Fruit fly (Drosophila melanogaster) whole organism, embryonic: Measurements from ENCODE around the gene MED22.

Source experiments
- Atf-2 ChIP-seq: fragments of 200-800 bp; sonication (Bioruptor generic); optimal IDR thresholded peaks from 2 replicates; lab custom pipeline; 2016; ENCODE audit warnings: missing biosample characterization, missing genetic modification characterization
- BtbVII ChIP-seq: fragments of 200-800 bp; sonication (Bioruptor generic); optimal IDR thresholded peaks from 3 replicates; lab custom pipeline; 2017; ENCODE audit warnings: missing biosample characterization, mild to moderate bottlenecking, missing genetic modification characterization
- CG11560 ChIP-seq: fragments of 200-800 bp; sonication (Bioruptor generic); IDR thresholded peaks from 3 replicates; pipeline ENCODE4 v1.3.6; 2022; ENCODE audit warnings: missing biosample characterization, missing genetic modification characterization
- CG11723 ChIP-seq: fragments of 200-800 bp; sonication (Bioruptor generic); optimal IDR thresholded peaks from 2 replicates; lab custom pipeline; 2017; ENCODE audit warnings: missing biosample characterization, mild to moderate bottlenecking, missing genetic modification characterization
- CG12155 ChIP-seq: fragments of 200-800 bp; sonication (Bioruptor generic); optimal IDR thresholded peaks from 3 replicates; lab custom pipeline; 2016; ENCODE audit warnings: missing biosample characterization, missing genetic modification characterization
- CG12299 ChIP-seq: fragments of 200-800 bp; sonication (Bioruptor generic); optimal IDR thresholded peaks from 2 replicates; lab custom pipeline; 2018; ENCODE audit warnings: missing biosample characterization, mild to moderate bottlenecking, missing genetic modification characterization
- CG13287 ChIP-seq: fragments of 200-800 bp; sonication (Bioruptor generic); IDR thresholded peaks from 2 replicates; pipeline ENCODE4 v1.3.6; 2022; ENCODE audit warnings: missing biosample characterization, missing genetic modification characterization; ENCODE audit not compliant: partially characterized antibody
- CG1529 ChIP-seq: fragments of 200-800 bp; sonication (Bioruptor generic); optimal IDR thresholded peaks from 3 replicates; lab custom pipeline; 2018; ENCODE audit warnings: missing biosample characterization, missing genetic modification characterization
- CG1603 ChIP-seq: fragments of 200-800 bp; sonication (Bioruptor generic); optimal IDR thresholded peaks from 2 replicates; lab custom pipeline; 2019; ENCODE audit warnings: missing biosample characterization, mild to moderate bottlenecking, missing genetic modification characterization, moderate library complexity
- CG16779 ChIP-seq: fragments of 200-800 bp; sonication (Bioruptor generic); IDR thresholded peaks from 2 replicates; pipeline ENCODE4 v1.3.6; 2022; ENCODE audit warnings: missing biosample characterization, missing genetic modification characterization
- CG18476 ChIP-seq: fragments of 200-800 bp; sonication (Bioruptor generic); optimal IDR thresholded peaks from 2 replicates; lab custom pipeline; 2016; ENCODE audit warnings: missing biosample characterization, mild to moderate bottlenecking, missing genetic modification characterization
- CG2889 ChIP-seq: fragments of 200-800 bp; sonication (Bioruptor generic); IDR thresholded peaks from 3 replicates; pipeline ENCODE4 v1.3.6; 2022; ENCODE audit warnings: missing biosample characterization, missing genetic modification characterization
- CG30431 ChIP-seq: fragments of 200-800 bp; sonication (Bioruptor generic); optimal IDR thresholded peaks from 2 replicates; lab custom pipeline; 2017; ENCODE audit warnings: missing biosample characterization, missing genetic modification characterization
- CG32532 ChIP-seq: fragments of 200-800 bp; sonication (Bioruptor generic); IDR thresholded peaks from 2 replicates; pipeline ENCODE4 v1.3.6; 2022; ENCODE audit warnings: missing biosample characterization, missing genetic modification characterization
- CG32767 ChIP-seq: fragments of 200-800 bp; sonication (Bioruptor generic); IDR thresholded peaks from 2 replicates; pipeline ENCODE4 v1.3.6; 2022; ENCODE audit warnings: missing biosample characterization, missing genetic modification characterization
- CG3281 ChIP-seq: fragments of 200-800 bp; sonication (Bioruptor generic); optimal IDR thresholded peaks from 3 replicates; lab custom pipeline; 2017; ENCODE audit warnings: missing biosample characterization, mild to moderate bottlenecking, missing genetic modification characterization
- CG34224 ChIP-seq: fragments of 200-800 bp; sonication (Bioruptor generic); IDR thresholded peaks from 3 replicates; pipeline ENCODE4 v1.3.6; 2022; ENCODE audit warnings: missing biosample characterization, missing genetic modification characterization; ENCODE audit not compliant: partially characterized antibody
- CG4360 ChIP-seq: fragments of 200-800 bp; sonication (Bioruptor generic); IDR thresholded peaks from 2 replicates; pipeline ENCODE4 v1.3.6; 2022; ENCODE audit warnings: missing biosample characterization, missing genetic modification characterization
- CG6791 ChIP-seq: fragments of 200-800 bp; sonication (Bioruptor generic); IDR thresholded peaks from 3 replicates; pipeline ENCODE4 v1.3.6; 2022; ENCODE audit warnings: missing biosample characterization, missing genetic modification characterization; ENCODE audit not compliant: partially characterized antibody
- CG6813 ChIP-seq: fragments of 200-800 bp; sonication (Bioruptor generic); optimal IDR thresholded peaks from 2 replicates; lab custom pipeline; 2017; ENCODE audit warnings: missing biosample characterization, missing genetic modification characterization, mild to moderate bottlenecking, moderate library complexity, missing genetic modification reagents
- CG8089 ChIP-seq: fragments of 200-800 bp; sonication (Bioruptor generic); optimal IDR thresholded peaks from 3 replicates; lab custom pipeline; 2016; ENCODE audit warnings: missing biosample characterization, missing genetic modification characterization
- CG8478 ChIP-seq: fragments of >200 bp; optimal IDR thresholded peaks from 2 replicates; lab custom pipeline; 2018
- CG9437 ChIP-seq: fragments of 200-800 bp; sonication (Bioruptor generic); optimal IDR thresholded peaks from 2 replicates; lab custom pipeline; 2018; ENCODE audit warnings: missing biosample characterization, mild to moderate bottlenecking, missing genetic modification characterization
- CG9609 ChIP-seq: fragments of 200-800 bp; sonication (Bioruptor generic); optimal IDR thresholded peaks from 3 replicates; lab custom pipeline; 2016; ENCODE audit warnings: missing biosample characterization, missing genetic modification characterization
- CoRest ChIP-seq: fragments of 200-800 bp; sonication (Bioruptor generic); optimal IDR thresholded peaks from 3 replicates; lab custom pipeline; 2018; ENCODE audit warnings: missing biosample characterization, mild to moderate bottlenecking, missing genetic modification characterization, moderate library complexity
- Ets97D ChIP-seq: fragments of 200-800 bp; sonication (Bioruptor generic); optimal IDR thresholded peaks from 3 replicates; lab custom pipeline; 2016; ENCODE audit warnings: missing biosample characterization, missing genetic modification characterization
- GATAe ChIP-seq: fragments of 200-800 bp; sonication (Bioruptor generic); conservative IDR thresholded peaks from 2 replicates; pipeline ENCODE4 v1.3.6; 2022; ENCODE audit warnings: missing biosample characterization, missing genetic modification characterization
- H15 ChIP-seq: fragments of 200-800 bp; sonication (Bioruptor generic); IDR thresholded peaks from 3 replicates; pipeline ENCODE4 v1.3.6; 2022; ENCODE audit warnings: missing biosample characterization, missing genetic modification characterization
- HHEX ChIP-seq: fragments of 200-800 bp; sonication (Bioruptor generic); optimal IDR thresholded peaks from 3 replicates; lab custom pipeline; 2017; ENCODE audit warnings: missing biosample characterization, mild to moderate bottlenecking, missing genetic modification characterization, missing genetic modification reagents
- HmgZ ChIP-seq: fragments of 200-800 bp; sonication (Bioruptor generic); optimal IDR thresholded peaks from 2 replicates; lab custom pipeline; 2018; ENCODE audit warnings: missing biosample characterization, mild to moderate bottlenecking, missing genetic modification characterization
- Hr78 ChIP-seq, 2 experiments: fragments of 200-800 bp in 1 of 2; fragments of >200 bp in 1 of 2; sonication (Bioruptor generic) in 1 of 2; optimal IDR thresholded peaks; 2 replicates each; lab custom pipeline; 2017 to 2019; ENCODE audit warnings: missing biosample characterization in 2 of 2, missing genetic modification characterization in 2 of 2, mild to moderate bottlenecking in 1 of 2, moderate library complexity in 1 of 2
- MESR4 ChIP-seq: fragments of 200-800 bp; sonication (Bioruptor generic); optimal IDR thresholded peaks from 2 replicates; lab custom pipeline; 2018; ENCODE audit warnings: missing biosample characterization, mild to moderate bottlenecking, missing genetic modification characterization, moderate library complexity
- Mes4 ChIP-seq: fragments of 200-800 bp; sonication (Bioruptor generic); optimal IDR thresholded peaks from 2 replicates; lab custom pipeline; 2016; ENCODE audit warnings: missing biosample characterization, missing genetic modification characterization
- Oli ChIP-seq: fragments of 200-800 bp; sonication (Bioruptor generic); optimal IDR thresholded peaks from 2 replicates; lab custom pipeline; 2018; ENCODE audit warnings: missing biosample characterization, mild to moderate bottlenecking, missing genetic modification characterization, moderate library complexity
- Sry-δ ChIP-seq: fragments of 200-800 bp; sonication (Bioruptor generic); optimal IDR thresholded peaks from 2 replicates; lab custom pipeline; 2016; ENCODE audit warnings: missing biosample characterization, missing genetic modification characterization
- YL-1 ChIP-seq: fragments of 200-800 bp; sonication (Bioruptor generic); optimal IDR thresholded peaks from 3 replicates; lab custom pipeline; 2017; ENCODE audit warnings: missing biosample characterization, mild to moderate bottlenecking, missing genetic modification characterization
- cad ChIP-seq: fragments of >200 bp; optimal IDR thresholded peaks from 2 replicates; lab custom pipeline; 2017; ENCODE audit warnings: missing biosample characterization, missing genetic modification characterization
- crp ChIP-seq, 2 experiments: fragments of 200-800 bp; sonication (Bioruptor generic); optimal IDR thresholded peaks; 2 replicates in 1 of 2; 3 replicates in 1 of 2; lab custom pipeline; 2017; ENCODE audit warnings: missing biosample characterization in 2 of 2, missing genetic modification characterization in 2 of 2, mild to moderate bottlenecking in 1 of 2, moderate library complexity in 1 of 2
- dpn ChIP-seq, 2 experiments: fragments of 200-800 bp; sonication (Bioruptor generic); optimal IDR thresholded peaks; 3 replicates each; lab custom pipeline; 2016; ENCODE audit warnings: missing biosample characterization in 2 of 2, missing genetic modification characterization in 2 of 2
- inv ChIP-seq: fragments of 200-800 bp; sonication (Bioruptor generic); IDR thresholded peaks from 2 replicates; pipeline ENCODE4 v1.3.6; 2022; ENCODE audit warnings: missing biosample characterization, missing genetic modification characterization; ENCODE audit not compliant: partially characterized antibody
- kni ChIP-seq: fragments of 200-800 bp; sonication (Bioruptor generic); optimal IDR thresholded peaks from 3 replicates; lab custom pipeline; 2017; ENCODE audit warnings: mild to moderate bottlenecking, missing biosample characterization, missing genetic modification reagents, missing genetic modification characterization
- lilli ChIP-seq: fragments of 200-800 bp; sonication (Bioruptor generic); optimal IDR thresholded peaks from 3 replicates; lab custom pipeline; 2016; ENCODE audit warnings: missing biosample characterization, missing genetic modification characterization
- otp ChIP-seq: fragments of 200-800 bp; sonication (Bioruptor generic); IDR thresholded peaks from 3 replicates; pipeline ENCODE4, ENCODE4 v1.3.6; 2022; ENCODE audit warnings: missing biosample characterization, missing genetic modification characterization
- p53 ChIP-seq: fragments of 200-800 bp; sonication (Bioruptor generic); optimal IDR thresholded peaks from 2 replicates; lab custom pipeline; 2016; ENCODE audit warnings: missing biosample characterization, missing genetic modification characterization
- pfk ChIP-seq: fragments of 200-800 bp; sonication (Bioruptor generic); optimal IDR thresholded peaks from 2 replicates; lab custom pipeline; 2018; ENCODE audit warnings: missing biosample characterization, mild to moderate bottlenecking, missing genetic modification characterization, moderate library complexity
- prd ChIP-seq, 3 experiments: fragments of >200 bp in 2 of 3; fragments of 200-800 bp in 1 of 3; sonication (Bioruptor generic) in 1 of 3; optimal IDR thresholded peaks in 2 of 3; IDR thresholded peaks in 1 of 3; 2 replicates in 2 of 3; 3 replicates in 1 of 3; pipeline versions ENCODE4 v1.3.6 to Lab custom; 2017 to 2022; ENCODE audit warnings: missing biosample characterization in 1 of 3, missing genetic modification characterization in 1 of 3
- pzg ChIP-seq: fragments of 200-800 bp; sonication (Bioruptor generic); optimal IDR thresholded peaks from 3 replicates; lab custom pipeline; 2018; ENCODE audit warnings: missing biosample characterization, mild to moderate bottlenecking, missing genetic modification characterization, moderate library complexity
- sc ChIP-seq, 3 experiments: fragments of >200 bp in 2 of 3; fragments of 200-800 bp in 1 of 3; sonication (Bioruptor generic) in 1 of 3; optimal IDR thresholded peaks; 2 replicates in 2 of 3; 3 replicates in 1 of 3; lab custom pipeline; 2017; ENCODE audit warnings: mild to moderate bottlenecking in 1 of 3, missing biosample characterization in 1 of 3, missing genetic modification characterization in 1 of 3, missing genetic modification reagents in 1 of 3
- sens ChIP-seq: fragments of 200-800 bp; sonication (Bioruptor generic); peaks from one replicate; lab custom pipeline; 2016; ENCODE audit warnings: missing biosample characterization, missing genetic modification characterization

Gene MED22

dm6 chrX:940580-941184 is 12.7 kb downstream of the MED22 start, which contains the start of the genes CG3704 and mus81 (continued):
- TF ChIP-seq sc (optimal IDR thresholded peaks at IDR 0.05; lab: Kevin White, UChicago), result no peak
- no peak for TF ChIP-seq sc (GFP tag; optimal IDR thresholded peaks at IDR 0.05; lab: Kevin White, UChicago)
- TF ChIP-seq CG13287 (GFP tag; lab: Robert Waterston, UW), result peak; percentile 72
- peak; percentile 62 for TF ChIP-seq pzg (GFP tag; lab: Kevin White, UChicago)
- no peak for TF ChIP-seq CG3281 (GFP tag; lab: Kevin White, UChicago)
- TF ChIP-seq cad (GFP tag; lab: Kevin White, UChicago), result no peak
- no peak for TF ChIP-seq CG8089
- peak; percentile 46 for TF ChIP-seq HmgZ (tag; lab: Kevin White, UChicago)
- no peak for TF ChIP-seq CG8478 (lab: Kevin White, UChicago)
- peak; percentile 16 for TF ChIP-seq MESR4
- peak; percentile 35; the same call in 1 of the 2 replicates for TF ChIP-seq inv (GFP tag; lab: Robert Waterston, UW)
- no peak for TF ChIP-seq CG11560 (tag; lab: Robert Waterston, UW)
- no peak for TF ChIP-seq CG32532 (GFP tag; lab: Robert Waterston, UW)
- TF ChIP-seq Atf-2, result no peak
- no peak for TF ChIP-seq CG1529 (GFP tag; lab: Kevin White, UChicago)
- TF ChIP-seq CG12299 (tag; lab: Kevin White, UChicago), result no peak
- TF ChIP-seq CoRest, result peak; percentile 33
- TF ChIP-seq kni (GFP tag; lab: Kevin White, UChicago), result no peak
- no peak for TF ChIP-seq Ets97D (GFP tag; lab: Kevin White, UChicago)
- no peak for TF ChIP-seq Hr78 (GFP tag; optimal IDR thresholded peaks at IDR 0.05; lab: Kevin White, UChicago)
- TF ChIP-seq sens (GFP tag; lab: Kevin White, UChicago), result peak; percentile 36
- TF ChIP-seq CG1603, result peak; percentile 29
- TF ChIP-seq crp (GFP tag; optimal IDR thresholded peaks at IDR 0.05; lab: Kevin White, UChicago), result peak in 1 of 2 experiments; percentile 79
- TF ChIP-seq otp (GFP tag; lab: Robert Waterston, UW), result no peak
- TF ChIP-seq CG18476 (GFP tag; lab: Kevin White, UChicago), result no peak
- no peak for TF ChIP-seq p53 (GFP tag; lab: Kevin White, UChicago)
- no peak for TF ChIP-seq Oli
- TF ChIP-seq pfk, result no peak
- no peak for TF ChIP-seq lilli (GFP tag; lab: Kevin White, UChicago)
- no peak for TF ChIP-seq Mes4 (GFP tag; lab: Kevin White, UChicago)
- no peak for TF ChIP-seq CG32767 (GFP tag; lab: Robert Waterston, UW)
- TF ChIP-seq Sry-δ (GFP tag; lab: Kevin White, UChicago), result peak; percentile 86
- no peak for TF ChIP-seq CG6813 (GFP tag; lab: Kevin White, UChicago)
- TF ChIP-seq CG12155 (GFP tag; lab: Kevin White, UChicago), result no peak
- 0 out of 3 replicates have a peak, but pooled peaks have one; percentile 40 for TF ChIP-seq CG34224 (GFP tag; lab: Robert Waterston, UW)
- TF ChIP-seq CG16779, result no peak
- TF ChIP-seq CG11723 (GFP tag; lab: Kevin White, UChicago), result no peak
- no peak for TF ChIP-seq CG9437 (GFP tag; lab: Kevin White, UChicago)
- TF ChIP-seq CG9609 (GFP tag; lab: Kevin White, UChicago), result no peak
- TF ChIP-seq H15 (GFP tag; lab: Robert Waterston, UW), result no peak
- no peak for TF ChIP-seq GATAe (GFP tag; lab: Robert Waterston, UW)
- TF ChIP-seq HHEX (GFP tag; lab: Kevin White, UChicago), result no peak
- 0 out of 3 replicates have a peak, but pooled peaks have one; percentile 15 for TF ChIP-seq CG6791 (GFP tag; lab: Robert Waterston, UW)
- no peak for TF ChIP-seq BtbVII
- TF ChIP-seq CG2889 (GFP tag; lab: Robert Waterston, UW), result no peak
- no peak for TF ChIP-seq CG4360 (GFP tag; lab: Robert Waterston, UW)
- TF ChIP-seq dpn (GFP tag; optimal IDR thresholded peaks at IDR 0.05; lab: Kevin White, UChicago), result no peak
- TF ChIP-seq CG30431 (GFP tag; lab: Kevin White, UChicago), result no peak
- TF ChIP-seq prd (optimal IDR thresholded peaks at IDR 0.05; lab: Kevin White, UChicago), result no peak
- no peak for TF ChIP-seq prd (GFP tag; IDR thresholded peaks at IDR 0.05; lab: Robert Waterston, UW)
- TF ChIP-seq YL-1 (GFP tag; lab: Kevin White, UChicago), result peak; percentile 44
